Worm (Caenorhabditis elegans): ENCODE measurements around the gene srsx-28.

The srsx-28 gene

ce11 chrV:10201913-10202312 is 49.5 kb downstream of the srsx-28 start, which contains the start of gene ZK856.7:
Gene ZK856.7, plus strand, starts transcription at chrV:10202098.
- no peak for TF ChIP-seq tra-4 (tag; optimal IDR thresholded peaks at IDR 0.05)

ce11 chrV:10202340-10202739 is 50.0 kb downstream of the srsx-28 start:
- TF ChIP-seq flt-1 (GFP tag; IDR thresholded peaks at IDR 0.05) (no peak), ama-1 (optimal IDR thresholded peaks at IDR 0.05) (no peak)

ce11 chrV:10203435-10204009 is 51.1 kb downstream of the srsx-28 start, which contains the start of gene chpf-1:
Gene chpf-1, minus strand, starts transcription at chrV:10203485.
- TF ChIP-seq tbx-11 (GFP tag; IDR thresholded peaks at IDR 0.05) (no peak), pes-1 (GFP tag; IDR thresholded peaks at IDR 0.05) (no peak), flt-1 (GFP tag; IDR thresholded peaks at IDR 0.05) (no peak), tbx-37 (GFP tag; conservative IDR thresholded peaks at IDR 0.05) (no peak)

Data from whole organism, early embryonic.